Fruit fly (Drosophila melanogaster) whole organism, embryonic: ENCODE measurements around the gene CG34290.

Experiments
- Aef1 ChIP-seq: fragments of 200-800 bp; sonication (Bioruptor generic); IDR thresholded peaks from 3 replicates; pipeline ENCODE4 v1.3.6; 2022; ENCODE audit warnings: missing biosample characterization, missing genetic modification characterization
- Awh ChIP-seq: fragments of 200-800 bp; sonication (Bioruptor generic); IDR thresholded peaks from 2 replicates; pipeline ENCODE4, ENCODE4 v1.3.6; 2022; ENCODE audit warnings: missing biosample characterization, missing genetic modification characterization
- Bdp1 ChIP-seq: fragments of 200-800 bp; sonication (Bioruptor generic); optimal IDR thresholded peaks from 3 replicates; lab custom pipeline; 2016; ENCODE audit warnings: missing biosample characterization, missing genetic modification characterization
- CG10321 ChIP-seq: fragments of 200-800 bp; sonication (Bioruptor generic); IDR thresholded peaks from 2 replicates; pipeline ENCODE4 v1.3.6; 2022; ENCODE audit warnings: missing biosample characterization, missing genetic modification characterization
- CG10431 ChIP-seq: fragments of 200-800 bp; sonication (Bioruptor generic); optimal IDR thresholded peaks from 3 replicates; lab custom pipeline; 2018; ENCODE audit warnings: missing biosample characterization, mild to moderate bottlenecking, missing genetic modification characterization
- CG10654 ChIP-seq: fragments of 200-800 bp; sonication (Bioruptor generic); optimal IDR thresholded peaks from 2 replicates; lab custom pipeline; 2016; ENCODE audit warnings: missing biosample characterization, missing genetic modification characterization
- CG11093 ChIP-seq: fragments of 200-800 bp; sonication (Bioruptor generic); IDR thresholded peaks from 3 replicates; pipeline ENCODE4 v1.3.6; 2022; ENCODE audit warnings: missing biosample characterization, missing genetic modification characterization
- CG11398 ChIP-seq: fragments of 200-800 bp; sonication (Bioruptor generic); optimal IDR thresholded peaks from 2 replicates; lab custom pipeline; 2016; ENCODE audit warnings: missing biosample characterization, missing genetic modification characterization
- CG11696 ChIP-seq: fragments of 200-800 bp; sonication (Bioruptor generic); IDR thresholded peaks from 2 replicates; pipeline ENCODE4 v1.3.6; 2022; ENCODE audit warnings: missing biosample characterization, missing genetic modification characterization
- CG13287 ChIP-seq: fragments of 200-800 bp; sonication (Bioruptor generic); IDR thresholded peaks from 2 replicates; pipeline ENCODE4 v1.3.6; 2022; ENCODE audit warnings: missing biosample characterization, missing genetic modification characterization; ENCODE audit not compliant: partially characterized antibody
- CG13296 ChIP-seq: fragments of 200-800 bp; sonication (Bioruptor generic); optimal IDR thresholded peaks from 3 replicates; lab custom pipeline; 2018; ENCODE audit warnings: missing biosample characterization, mild to moderate bottlenecking, missing genetic modification characterization
- CG14965 ChIP-seq: fragments of 200-800 bp; sonication (Bioruptor generic); optimal IDR thresholded peaks from 2 replicates; lab custom pipeline; 2016; ENCODE audit warnings: missing biosample characterization, missing genetic modification characterization, borderline replicate concordance
- CG15011 ChIP-seq: fragments of 200-800 bp; sonication (Bioruptor generic); optimal IDR thresholded peaks from 3 replicates; lab custom pipeline; 2018; ENCODE audit warnings: missing biosample characterization, mild to moderate bottlenecking, missing genetic modification characterization
- CG16815 ChIP-seq: fragments of 200-800 bp; sonication (Bioruptor generic); optimal IDR thresholded peaks from 3 replicates; lab custom pipeline; 2017; ENCODE audit warnings: missing biosample characterization, mild to moderate bottlenecking, missing genetic modification characterization
- CG18619 ChIP-seq: fragments of 200-800 bp; sonication (Bioruptor generic); optimal IDR thresholded peaks from 3 replicates; lab custom pipeline; 2017; ENCODE audit warnings: missing biosample characterization, mild to moderate bottlenecking, missing genetic modification characterization
- CG2889 ChIP-seq: fragments of 200-800 bp; sonication (Bioruptor generic); IDR thresholded peaks from 3 replicates; pipeline ENCODE4 v1.3.6; 2022; ENCODE audit warnings: missing biosample characterization, missing genetic modification characterization
- CG33557 ChIP-seq: fragments of 200-800 bp; sonication (Bioruptor generic); optimal IDR thresholded peaks from 2 replicates; lab custom pipeline; 2019; ENCODE audit warnings: missing biosample characterization, mild to moderate bottlenecking, missing genetic modification characterization, moderate library complexity
- CG34422 ChIP-seq: fragments of 200-800 bp; sonication (Bioruptor generic); IDR thresholded peaks from 3 replicates; pipeline ENCODE4 v1.3.6; 2022; ENCODE audit warnings: missing biosample characterization, missing genetic modification characterization
- CG3726 ChIP-seq: fragments of 200-800 bp; sonication (Bioruptor generic); IDR thresholded peaks from 3 replicates; pipeline ENCODE4, ENCODE4 v1.3.6; 2022; ENCODE audit warnings: missing biosample characterization, missing genetic modification characterization
- CG4360 ChIP-seq: fragments of 200-800 bp; sonication (Bioruptor generic); IDR thresholded peaks from 2 replicates; pipeline ENCODE4 v1.3.6; 2022; ENCODE audit warnings: missing biosample characterization, missing genetic modification characterization
- CG4707 ChIP-seq: fragments of 200-800 bp; sonication (Bioruptor generic); optimal IDR thresholded peaks from 2 replicates; lab custom pipeline; 2018; ENCODE audit warnings: missing biosample characterization, mild to moderate bottlenecking, missing genetic modification characterization, moderate library complexity
- CG7271 ChIP-seq: fragments of 200-800 bp; sonication (Bioruptor generic); optimal IDR thresholded peaks from 2 replicates; lab custom pipeline; 2018; ENCODE audit warnings: missing biosample characterization, mild to moderate bottlenecking, missing genetic modification characterization, moderate library complexity
- CG8944 ChIP-seq: fragments of 200-800 bp; sonication (Bioruptor generic); optimal IDR thresholded peaks from 3 replicates; lab custom pipeline; 2016; ENCODE audit warnings: missing biosample characterization, missing genetic modification characterization
- CrebB ChIP-seq: fragments of 200-800 bp; sonication (Bioruptor generic); optimal IDR thresholded peaks from 3 replicates; lab custom pipeline; 2018; ENCODE audit warnings: missing biosample characterization, mild to moderate bottlenecking, missing genetic modification characterization
- Dp ChIP-seq: fragments of 200-800 bp; sonication (Bioruptor generic); optimal IDR thresholded peaks from 2 replicates; lab custom pipeline; 2018; ENCODE audit warnings: missing biosample characterization, mild to moderate bottlenecking, missing genetic modification characterization, moderate library complexity
- Eip74EF ChIP-seq, 2 experiments: fragments of 200-800 bp in 1 of 2; fragments of >200 bp in 1 of 2; sonication (Bioruptor generic) in 1 of 2; optimal IDR thresholded peaks; 2 replicates each; lab custom pipeline; 2017 to 2019; ENCODE audit warnings: missing biosample characterization in 2 of 2, missing genetic modification characterization in 2 of 2, mild to moderate bottlenecking in 1 of 2, moderate library complexity in 1 of 2
- MBD-R2 ChIP-seq: fragments of 200-800 bp; sonication (Bioruptor generic); IDR thresholded peaks from 2 replicates; pipeline ENCODE4 v1.3.6; 2022; ENCODE audit warnings: missing biosample characterization, missing genetic modification characterization
- Myb ChIP-seq: fragments of 200-800 bp; sonication (Bioruptor generic); optimal IDR thresholded peaks from 2 replicates; lab custom pipeline; 2016; ENCODE audit warnings: missing biosample characterization, missing genetic modification characterization
- Nf-YA ChIP-seq: fragments of 200-800 bp; sonication (Bioruptor generic); IDR thresholded peaks from 2 replicates; pipeline ENCODE4 v1.3.6; 2022; ENCODE audit warnings: missing biosample characterization, missing genetic modification characterization
- Nf-YB ChIP-seq: fragments of 200-800 bp; sonication (Bioruptor generic); optimal IDR thresholded peaks from 3 replicates; lab custom pipeline; 2019; ENCODE audit warnings: missing biosample characterization, mild to moderate bottlenecking, missing genetic modification characterization, moderate library complexity
- Pdp1 ChIP-seq, 2 experiments: fragments of 200-800 bp; sonication (Bioruptor generic); optimal IDR thresholded peaks; 3 replicates each; lab custom pipeline; 2016; ENCODE audit warnings: missing biosample characterization in 2 of 2, missing genetic modification characterization in 2 of 2, mild to moderate bottlenecking in 1 of 2, moderate library complexity in 1 of 2
- Sox100B ChIP-seq: fragments of 200-800 bp; sonication (Bioruptor generic); optimal IDR thresholded peaks from 3 replicates; lab custom pipeline; 2018; ENCODE audit warnings: missing biosample characterization, mild to moderate bottlenecking, missing genetic modification characterization
- Spps ChIP-seq: fragments of 200-800 bp; sonication (Bioruptor generic); optimal IDR thresholded peaks from 2 replicates; lab custom pipeline; 2018; ENCODE audit warnings: missing biosample characterization, mild to moderate bottlenecking, missing genetic modification characterization
- Xrp1 ChIP-seq: fragments of 200-800 bp; sonication (Bioruptor generic); IDR thresholded peaks from 2 replicates; pipeline ENCODE4 v1.3.6; 2022; ENCODE audit warnings: missing biosample characterization, missing genetic modification characterization
- bsh ChIP-seq, 2 experiments: fragments of 200-800 bp; sonication (Bioruptor generic); optimal IDR thresholded peaks; 2 replicates each; lab custom pipeline; 2017 to 2018; ENCODE audit warnings: mild to moderate bottlenecking in 2 of 2, missing biosample characterization in 2 of 2, missing genetic modification characterization in 2 of 2, moderate library complexity in 1 of 2
- dati ChIP-seq: fragments of 200-800 bp; sonication (Bioruptor generic); IDR thresholded peaks from 2 replicates; pipeline ENCODE4 v1.3.6; 2022; ENCODE audit warnings: missing biosample characterization, missing genetic modification characterization
- dimm ChIP-seq: fragments of 200-800 bp; sonication (Bioruptor generic); IDR thresholded peaks from 2 replicates; pipeline ENCODE4 v1.3.6; 2022; ENCODE audit warnings: missing biosample characterization, missing genetic modification characterization
- emc ChIP-seq: fragments of 200-800 bp; sonication (Bioruptor generic); optimal IDR thresholded peaks from 2 replicates; lab custom pipeline; 2016; ENCODE audit warnings: missing biosample characterization, missing genetic modification characterization
- ems ChIP-seq: fragments of 200-800 bp; sonication (Bioruptor generic); optimal IDR thresholded peaks from 3 replicates; lab custom pipeline; 2016; ENCODE audit warnings: missing biosample characterization, missing genetic modification characterization
- fd3F ChIP-seq: fragments of 200-800 bp; sonication (Bioruptor generic); optimal IDR thresholded peaks from 2 replicates; lab custom pipeline; 2018; ENCODE audit warnings: missing biosample characterization, mild to moderate bottlenecking, missing genetic modification characterization, moderate library complexity
- gem ChIP-seq: fragments of 200-800 bp; sonication (Bioruptor generic); optimal IDR thresholded peaks from 2 replicates; lab custom pipeline; 2019; ENCODE audit warnings: missing biosample characterization, mild to moderate bottlenecking, missing genetic modification characterization, moderate library complexity
- hkb ChIP-seq, 2 experiments: fragments of 200-800 bp in 1 of 2; fragments of >200 bp in 1 of 2; sonication (Bioruptor generic) in 1 of 2; IDR thresholded peaks in 1 of 2; optimal IDR thresholded peaks in 1 of 2; 2 replicates each; pipeline versions ENCODE4 v1.3.6 to Lab custom; 2017 to 2022; ENCODE audit warnings: missing biosample characterization in 1 of 2, missing genetic modification characterization in 1 of 2
- ind ChIP-seq: fragments of 200-800 bp; sonication (Bioruptor generic); optimal IDR thresholded peaks from 3 replicates; lab custom pipeline; 2016; ENCODE audit warnings: missing biosample characterization, missing genetic modification characterization
- jigr1 ChIP-seq: fragments of 200-800 bp; sonication (Bioruptor generic); IDR thresholded peaks from 3 replicates; pipeline ENCODE4 v1.3.6; 2022; ENCODE audit warnings: missing biosample characterization, missing genetic modification characterization
- kni ChIP-seq: fragments of 200-800 bp; sonication (Bioruptor generic); optimal IDR thresholded peaks from 3 replicates; lab custom pipeline; 2017; ENCODE audit warnings: mild to moderate bottlenecking, missing biosample characterization, missing genetic modification reagents, missing genetic modification characterization
- lbe ChIP-seq: fragments of 200-800 bp; sonication (Bioruptor generic); optimal IDR thresholded peaks from 2 replicates; lab custom pipeline; 2016; ENCODE audit warnings: missing biosample characterization, mild to moderate bottlenecking, missing genetic modification characterization
- mld ChIP-seq: fragments of 200-800 bp; sonication (Bioruptor generic); IDR thresholded peaks from 3 replicates; pipeline ENCODE4 v1.3.6; 2022; ENCODE audit warnings: missing biosample characterization, missing genetic modification characterization; ENCODE audit not compliant: partially characterized antibody
- peb ChIP-seq: fragments of 200-800 bp; sonication (Bioruptor generic); IDR thresholded peaks from 2 replicates; pipeline ENCODE4 v1.3.6; 2022; ENCODE audit warnings: missing biosample characterization, missing genetic modification characterization
- sc ChIP-seq, 3 experiments: fragments of >200 bp in 2 of 3; fragments of 200-800 bp in 1 of 3; sonication (Bioruptor generic) in 1 of 3; optimal IDR thresholded peaks; 2 replicates in 2 of 3; 3 replicates in 1 of 3; lab custom pipeline; 2017; ENCODE audit warnings: mild to moderate bottlenecking in 1 of 3, missing biosample characterization in 1 of 3, missing genetic modification characterization in 1 of 3, missing genetic modification reagents in 1 of 3
- wdn ChIP-seq: fragments of 200-800 bp; sonication (Bioruptor generic); IDR thresholded peaks from 2 replicates; pipeline ENCODE4 v1.3.6; 2022; ENCODE audit warnings: missing biosample characterization, missing genetic modification characterization

The CG34290 gene

dm6 chr3R:24301520-24301919 lies 11.9 kb upstream of the CG34290 start (continued):
- no peak for TF ChIP-seq hkb (optimal IDR thresholded peaks at IDR 0.05; lab: Kevin White, UChicago)
- TF ChIP-seq hkb (GFP tag; IDR thresholded peaks at IDR 0.05; lab: Robert Waterston, UW), result peak; percentile 38
- TF ChIP-seq CG18619, result no peak
- no peak for TF ChIP-seq fd3F
- TF ChIP-seq Pdp1 (GFP tag; optimal IDR thresholded peaks at IDR 0.05; lab: Kevin White, UChicago), result no peak
- no peak for TF ChIP-seq CG15011 (GFP tag; lab: Kevin White, UChicago)
- peak; percentile 45 for TF ChIP-seq Xrp1
- no peak for TF ChIP-seq mld (GFP tag; lab: Robert Waterston, UW)
- TF ChIP-seq CrebB, result no peak
- no peak for TF ChIP-seq CG13296 (GFP tag; lab: Kevin White, UChicago)
- no peak for TF ChIP-seq ind (GFP tag; lab: Kevin White, UChicago)
- TF ChIP-seq peb (GFP tag; lab: Robert Waterston, UW), result no peak
- TF ChIP-seq Myb, result no peak
- TF ChIP-seq emc (GFP tag; lab: Kevin White, UChicago), result no peak
- no peak for TF ChIP-seq CG7271 (tag; lab: Kevin White, UChicago)
- no peak for TF ChIP-seq CG13287 (GFP tag; lab: Robert Waterston, UW)
- TF ChIP-seq CG34422 (GFP tag; lab: Robert Waterston, UW), result no peak
- no peak for TF ChIP-seq wdn (GFP tag; lab: Robert Waterston, UW)
- TF ChIP-seq Nf-YB, result no peak
- no peak for TF ChIP-seq Eip74EF (GFP tag; optimal IDR thresholded peaks at IDR 0.05; lab: Kevin White, UChicago)
- no peak for TF ChIP-seq Bdp1
- TF ChIP-seq Dp, result no peak
- TF ChIP-seq CG2889 (GFP tag; lab: Robert Waterston, UW), result no peak
- TF ChIP-seq gem (tag; lab: Kevin White, UChicago), result peak; percentile 4
- 0 out of 2 replicates have a peak, but pooled peaks have one; percentile 30 for TF ChIP-seq CG4360 (GFP tag; lab: Robert Waterston, UW)
- TF ChIP-seq CG33557 (GFP tag; lab: Kevin White, UChicago), result no peak
- peak; percentile 25 for TF ChIP-seq CG10431
- no peak for TF ChIP-seq CG14965 (GFP tag; lab: Kevin White, UChicago)
- peak in 1 of 2 experiments; percentile 43 for TF ChIP-seq bsh (GFP tag; optimal IDR thresholded peaks at IDR 0.05; lab: Kevin White, UChicago)
- TF ChIP-seq CG11696 (GFP tag; lab: Robert Waterston, UW), result peak; percentile 66
- no peak for TF ChIP-seq MBD-R2
- no peak for TF ChIP-seq Spps (tag; lab: Kevin White, UChicago)
- no peak for TF ChIP-seq dati (GFP tag; lab: Robert Waterston, UW)
- no peak for TF ChIP-seq CG11398 (GFP tag; lab: Kevin White, UChicago)
- TF ChIP-seq CG11093 (GFP tag; lab: Robert Waterston, UW), result no peak
- peak; percentile 8 for TF ChIP-seq kni (GFP tag; lab: Kevin White, UChicago)
- TF ChIP-seq CG4707, result peak; percentile 30
- no peak for TF ChIP-seq CG10321 (GFP tag; lab: Robert Waterston, UW)
- TF ChIP-seq Nf-YA (GFP tag; lab: Robert Waterston, UW), result 0 out of 2 replicates have a peak, but pooled peaks have one; percentile 22
- TF ChIP-seq CG3726, result no peak
- no peak for TF ChIP-seq ems (GFP tag; lab: Kevin White, UChicago)
- peak; percentile 30 for TF ChIP-seq Sox100B
- TF ChIP-seq CG10654, result peak; percentile 0
- no peak for TF ChIP-seq CG8944 (GFP tag; lab: Kevin White, UChicago)
- TF ChIP-seq Aef1 (GFP tag; lab: Robert Waterston, UW), result no peak
- TF ChIP-seq CG16815 (GFP tag; lab: Kevin White, UChicago), result no peak
- no peak for TF ChIP-seq jigr1 (GFP tag; lab: Robert Waterston, UW)
- TF ChIP-seq dimm (GFP tag; lab: Robert Waterston, UW), result no peak
- no peak for TF ChIP-seq lbe
- TF ChIP-seq sc (optimal IDR thresholded peaks at IDR 0.05; lab: Kevin White, UChicago), result no peak
- TF ChIP-seq sc (GFP tag; optimal IDR thresholded peaks at IDR 0.05; lab: Kevin White, UChicago), result peak; percentile 13
- TF ChIP-seq Awh (GFP tag; lab: Robert Waterston, UW), result peak; percentile 67; the same call in 1 of the 2 replicates
